Fruit fly (Drosophila melanogaster): ENCODE measurements around the gene Idh3b.

DNA sequence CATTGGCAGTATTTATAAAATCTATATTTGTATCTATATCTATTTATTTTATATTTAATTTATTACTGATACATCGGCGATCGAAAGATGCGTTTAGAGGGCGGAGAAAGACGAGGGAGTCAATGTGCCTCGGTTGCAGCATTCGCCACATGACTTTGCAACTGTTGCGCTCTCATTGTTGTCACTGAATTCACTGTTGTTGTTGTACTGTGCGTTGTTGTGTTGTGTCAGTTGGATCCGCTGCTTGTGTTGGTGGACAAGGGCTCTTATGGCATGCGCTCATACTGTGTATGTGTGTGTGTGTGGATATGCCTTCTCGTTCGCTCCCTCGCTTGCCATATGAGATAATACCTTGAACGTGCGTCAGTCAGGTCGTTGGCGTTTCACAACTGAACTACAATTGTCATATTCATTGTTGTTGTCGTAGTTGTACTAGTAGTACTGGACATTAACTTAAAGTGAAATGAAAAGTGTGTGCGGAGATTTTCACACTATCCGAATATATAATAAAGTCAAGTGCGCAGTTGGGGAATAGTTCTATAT is 48.6 kb downstream of the Idh3b start:
- TF ChIP-seq Ets96B (tag; optimal IDR thresholded peaks at IDR 0.05) = no peak
- no peak for TF ChIP-seq Blimp-1 (GFP tag; optimal IDR thresholded peaks at IDR 0.05)
- no peak for TF ChIP-seq OdsH (GFP tag; optimal IDR thresholded peaks at IDR 0.05)
- TF ChIP-seq Sox15 (GFP tag; optimal IDR thresholded peaks at IDR 0.05) = no peak
- TF ChIP-seq Lpt (GFP tag; optimal IDR thresholded peaks at IDR 0.05) = no peak
- no peak for TF ChIP-seq net (GFP tag; optimal IDR thresholded peaks at IDR 0.05)
- no peak for TF ChIP-seq CG6163 (GFP tag; IDR thresholded peaks at IDR 0.05)
- peak; percentile 69 for TF ChIP-seq svp (GFP tag)
- TF ChIP-seq spab (GFP tag; optimal IDR thresholded peaks at IDR 0.05) = no peak
